Fruit fly (Drosophila melanogaster) S2 (cell line): ENCODE data around the gene CG42638.

Experiments
- CG8478 ChIP-seq: fragments of >200 bp; optimal IDR thresholded peaks from 2 replicates; lab custom pipeline; 2018
- CTCF ChIP-seq, 2 experiments: fragments of >200 bp; optimal IDR thresholded peaks; 2 replicates each; lab custom pipeline; 2018

CG42638 gene

dm6 chr3L:19707570-19708146, 41.9 kb downstream of the CG42638 start, which contains the start of gene serp:
serp (minus strand) TSS chr3L:19708015.
- TF ChIP-seq CTCF (optimal IDR thresholded peaks at IDR 0.05; lab: Kevin White, UChicago) (no peak), CG8478 (no peak)

dm6 chr3L:19704869-19705268, 44.7 kb downstream of the CG42638 start:
- TF ChIP-seq CTCF (optimal IDR thresholded peaks at IDR 0.05; lab: Kevin White, UChicago) (no peak), CG8478 (no peak)

dm6 chr3L:19703323-19703722, 46.2 kb downstream of the CG42638 start:
- TF ChIP-seq CG8478 (no peak), CTCF (optimal IDR thresholded peaks at IDR 0.05; lab: Kevin White, UChicago) (no peak)

- no peak for TF ChIP-seq CTCF (optimal IDR thresholded peaks at IDR 0.05; lab: Kevin White, UChicago)
- TF ChIP-seq CG8478 = no peak
Observed at dm6 chr3L:19701662-19702061, 47.9 kb downstream of the CG42638 start.

- TF ChIP-seq CTCF (optimal IDR thresholded peaks at IDR 0.05; lab: Kevin White, UChicago) (no peak), CG8478 (no peak)
Observed at dm6 chr3L:19701106-19701505, 48.4 kb downstream of the CG42638 start.

- no peak for TF ChIP-seq CG8478
- no peak for TF ChIP-seq CTCF (optimal IDR thresholded peaks at IDR 0.05; lab: Kevin White, UChicago)
Observed at dm6 chr3L:19700463-19700862, 49.1 kb downstream of the CG42638 start.

dm6 chr3L:19699651-19700050, 49.9 kb downstream of the CG42638 start:
- no peak for TF ChIP-seq CTCF (optimal IDR thresholded peaks at IDR 0.05; lab: Kevin White, UChicago)
- TF ChIP-seq CG8478 = no peak

- TF ChIP-seq CTCF (optimal IDR thresholded peaks at IDR 0.05; lab: Kevin White, UChicago) (no peak), CG8478 (no peak)
Observed at dm6 chr3L:19698651-19699050, 50.9 kb downstream of the CG42638 start.

- no peak for TF ChIP-seq CTCF (optimal IDR thresholded peaks at IDR 0.05; lab: Kevin White, UChicago)
- no peak for TF ChIP-seq CG8478
Observed at dm6 chr3L:19697395-19697978, 52.1 kb downstream of the CG42638 start.

- TF ChIP-seq CG8478 (no peak), CTCF (optimal IDR thresholded peaks at IDR 0.05; lab: Kevin White, UChicago) (no peak)
Observed at dm6 chr3L:19696073-19696960, 53.2 kb downstream of the CG42638 start.
